Worm (Caenorhabditis elegans) whole organism, midembryonic: ENCODE measurements around the gene hrg-4.

ENCODE experiments used
- T22C8.4 ChIP-seq: fragments of 200-800 bp; sonication (Bioruptor generic); IDR thresholded peaks from 2 replicates; pipeline ENCODE4 v1.3.6; 2022; ENCODE audit warnings: missing genetic modification characterization, missing compliant biosample characterization
- cog-1 ChIP-seq: sonication (generic microtip); optimal IDR thresholded peaks from 2 replicates; lab custom pipeline; 2016; ENCODE audit warnings: missing genetic modification characterization, missing compliant biosample characterization
- flt-1 ChIP-seq: fragments of 200-800 bp; sonication (Bioruptor generic); IDR thresholded peaks from 2 replicates; pipeline ENCODE4 v1.3.6; 2022; ENCODE audit warnings: missing genetic modification characterization, missing compliant biosample characterization
- klf-2 ChIP-seq: fragments of 200-800 bp; sonication (Bioruptor generic); conservative IDR thresholded peaks from 2 replicates; pipeline ENCODE4 v1.3.6; 2022; ENCODE audit warnings: missing genetic modification reagents, missing genetic modification characterization, missing compliant biosample characterization
- med-1 ChIP-seq: sonication (generic microtip); optimal IDR thresholded peaks from 2 replicates; lab custom pipeline; 2017; ENCODE audit warnings: missing genetic modification characterization, mild to moderate bottlenecking, missing compliant biosample characterization, antibody characterized with exemption, missing genetic modification reagents; ENCODE audit not compliant: insufficient read depth
- ref-1 ChIP-seq: fragments of 200-800 bp; sonication (Bioruptor generic); conservative IDR thresholded peaks from 2 replicates; pipeline ENCODE4 v1.3.6; 2022; ENCODE audit warnings: missing genetic modification reagents, missing genetic modification characterization, missing compliant biosample characterization
- tab-1 ChIP-seq: fragments of 200-800 bp; sonication (Bioruptor generic); IDR thresholded peaks from 2 replicates; pipeline ENCODE4 v1.3.6; 2022; ENCODE audit warnings: missing genetic modification characterization, missing compliant biosample characterization
- ztf-23 ChIP-seq: fragments of 200-800 bp; sonication (Bioruptor generic); IDR thresholded peaks from 2 replicates; pipeline ENCODE4 v1.3.6; 2022; ENCODE audit warnings: missing genetic modification reagents, missing genetic modification characterization, missing compliant biosample characterization
- ztf-29 ChIP-seq: fragments of 200-800 bp; sonication (Bioruptor generic); IDR thresholded peaks from 2 replicates; pipeline ENCODE4 v1.3.6; 2022; ENCODE audit warnings: missing genetic modification reagents, missing genetic modification characterization, missing compliant biosample characterization

The hrg-4 gene

DNA sequence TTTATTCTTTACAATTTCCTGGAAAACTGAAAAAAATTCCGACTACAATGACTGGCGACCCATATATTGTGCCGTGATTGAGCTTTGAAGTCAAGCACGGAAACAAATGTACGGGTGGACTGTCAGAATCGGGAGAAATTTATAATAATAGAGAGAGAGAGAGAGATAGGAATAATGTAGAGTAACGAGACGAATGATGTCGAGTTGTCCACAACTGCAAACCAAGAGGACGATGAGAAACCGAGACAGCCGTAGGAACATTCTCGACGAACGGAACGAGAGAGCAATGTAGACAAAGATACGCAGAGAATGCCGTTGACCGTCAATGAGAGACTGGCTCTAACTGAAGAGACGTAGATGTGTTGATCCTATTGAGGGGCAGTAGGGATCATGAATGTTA lies 3.2 kb downstream of the hrg-4 start:
- peak; percentile 76; the same call in 1 of the 2 replicates for TF ChIP-seq flt-1
- TF ChIP-seq cog-1 (tag; lab: Kevin White, UChicago) = peak; percentile 76
- TF ChIP-seq ztf-23 = no peak

DNA sequence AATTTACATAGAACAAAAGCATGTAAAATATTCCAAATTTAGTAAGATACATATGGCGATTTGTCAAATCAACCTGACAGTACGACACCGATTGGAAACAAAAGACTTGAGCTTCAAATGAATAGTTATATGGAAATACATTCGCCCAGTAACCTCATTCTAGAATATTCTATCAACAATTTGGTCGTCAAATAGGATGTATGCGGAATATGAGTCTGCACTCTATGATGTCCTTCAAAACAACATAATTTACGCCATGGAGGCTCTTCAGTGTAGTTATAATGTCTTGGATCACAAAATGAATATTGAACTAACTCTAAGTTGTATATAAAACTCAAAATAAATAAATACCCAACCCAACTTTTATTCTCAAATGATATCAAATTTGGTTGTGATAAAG lies 4.1 kb downstream of the hrg-4 start:
- TF ChIP-seq med-1 (GFP tag; lab: Kevin White, UChicago) = no peak
- 0 out of 2 replicates have a peak, but pooled peaks have one; percentile 11 for TF ChIP-seq T22C8.4 (GFP tag; lab: Robert Waterston, UW)

DNA sequence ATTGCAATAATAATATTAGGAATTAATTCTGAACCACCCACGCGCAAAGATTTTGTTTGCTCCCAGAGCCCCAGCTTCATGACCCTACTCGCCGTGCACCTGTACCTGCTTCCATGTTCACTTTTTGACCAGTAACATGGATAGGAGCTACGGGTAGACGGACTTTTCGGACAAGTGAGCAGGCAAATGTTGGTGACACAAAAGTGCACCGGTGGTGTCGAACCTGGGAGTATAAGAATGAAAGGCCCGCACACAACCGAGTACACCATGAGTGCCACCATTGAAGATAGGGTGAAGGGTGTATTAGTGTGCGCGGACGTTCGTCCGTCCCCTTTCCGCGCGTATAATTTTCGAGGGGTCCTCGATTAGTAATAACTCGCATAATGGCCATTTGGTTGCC lies 4.9 kb downstream of the hrg-4 start:
- peak; percentile 94 for TF ChIP-seq med-1 (GFP tag; lab: Kevin White, UChicago)
- TF ChIP-seq flt-1 = peak; percentile 99
- peak; percentile 99 for TF ChIP-seq cog-1 (tag; lab: Kevin White, UChicago)
- peak; percentile 97 for TF ChIP-seq ztf-29
- peak; percentile 97 for TF ChIP-seq ztf-23
- TF ChIP-seq ref-1 (GFP tag; lab: Robert Waterston, UW) = peak; percentile 99
- TF ChIP-seq tab-1 = peak; percentile 100
- TF ChIP-seq T22C8.4 (GFP tag; lab: Robert Waterston, UW) = peak; percentile 96
- TF ChIP-seq klf-2 (GFP tag; lab: Robert Waterston, UW) = peak; percentile 97

DNA sequence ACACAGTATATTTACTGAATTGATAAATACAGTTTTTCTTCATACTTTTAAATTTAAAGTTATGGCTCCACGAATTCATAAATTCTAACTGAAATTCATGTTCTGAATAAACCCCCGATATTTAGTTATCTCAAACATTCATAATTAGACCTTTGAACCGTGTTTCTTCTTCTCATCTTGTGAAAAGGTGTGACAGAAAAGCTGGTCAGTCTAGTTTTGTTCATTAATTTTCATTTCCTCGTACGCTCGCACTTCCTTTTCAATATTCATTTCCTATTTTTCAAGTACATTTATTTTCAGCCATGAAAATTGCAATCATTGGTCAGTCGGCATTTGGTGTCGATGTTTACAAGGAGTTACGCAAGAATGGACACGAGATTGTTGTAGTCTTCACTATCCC lies 8.5 kb downstream of the hrg-4 start, which contains the start of gene alh-3:
alh-3 (plus strand) TSS at position 301 of the 400 bp plus-strand sequence.
- no peak for TF ChIP-seq ztf-23
- no peak for TF ChIP-seq cog-1 (tag; lab: Kevin White, UChicago)
- no peak for TF ChIP-seq ref-1 (GFP tag; lab: Robert Waterston, UW)
- TF ChIP-seq med-1 (GFP tag; lab: Kevin White, UChicago) = no peak
- TF ChIP-seq flt-1 = no peak
- no peak for TF ChIP-seq klf-2 (GFP tag; lab: Robert Waterston, UW)
- no peak for TF ChIP-seq ztf-29
- TF ChIP-seq tab-1 = no peak
- TF ChIP-seq T22C8.4 (GFP tag; lab: Robert Waterston, UW) = no peak

DNA sequence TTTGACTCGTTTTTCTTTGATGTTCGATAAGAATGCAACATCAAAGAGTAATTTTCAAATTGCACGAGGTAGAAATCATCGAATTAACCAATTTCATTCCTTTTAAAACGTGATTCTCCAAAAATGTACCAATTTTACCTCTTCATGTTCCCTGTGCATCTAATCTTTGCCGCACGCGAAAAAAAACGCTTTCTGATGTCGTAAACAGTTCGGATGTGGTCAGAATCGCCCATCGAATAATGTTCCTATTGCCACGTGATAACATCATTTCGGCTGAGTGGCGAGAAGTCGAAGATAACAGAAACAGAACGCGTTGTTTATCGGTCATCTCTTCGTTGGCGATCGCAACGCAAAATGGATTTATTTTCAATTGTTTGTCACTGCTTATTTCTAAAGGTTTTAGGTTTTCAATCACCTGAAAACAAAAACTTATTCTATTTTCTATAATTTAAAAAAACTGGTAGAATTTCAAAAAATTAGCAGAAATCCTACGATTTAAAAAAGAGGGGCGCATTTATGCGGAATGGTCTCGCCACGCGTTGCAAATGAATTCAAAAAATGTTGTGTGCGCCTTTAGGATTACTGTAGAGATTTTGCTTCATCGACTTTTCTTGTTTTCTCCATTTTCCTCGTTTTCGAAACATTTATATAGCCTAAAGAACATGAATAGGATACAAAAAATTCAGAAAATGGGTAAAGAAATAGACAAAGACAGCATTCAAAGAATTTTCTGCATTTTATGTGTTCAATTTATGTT lies 9.1 kb downstream of the hrg-4 start, which contains the start of gene mogs-1:
mogs-1 (minus strand) TSS at position 417 of the 757 bp plus-strand sequence.
- no peak for TF ChIP-seq cog-1 (tag; lab: Kevin White, UChicago)
- no peak for TF ChIP-seq ztf-23
- TF ChIP-seq tab-1 = no peak
- TF ChIP-seq ztf-29 = no peak
- TF ChIP-seq flt-1 = no peak
- no peak for TF ChIP-seq ref-1 (GFP tag; lab: Robert Waterston, UW)
- no peak for TF ChIP-seq T22C8.4 (GFP tag; lab: Robert Waterston, UW)
- TF ChIP-seq klf-2 (GFP tag; lab: Robert Waterston, UW) = no peak
- no peak for TF ChIP-seq med-1 (GFP tag; lab: Kevin White, UChicago)

DNA sequence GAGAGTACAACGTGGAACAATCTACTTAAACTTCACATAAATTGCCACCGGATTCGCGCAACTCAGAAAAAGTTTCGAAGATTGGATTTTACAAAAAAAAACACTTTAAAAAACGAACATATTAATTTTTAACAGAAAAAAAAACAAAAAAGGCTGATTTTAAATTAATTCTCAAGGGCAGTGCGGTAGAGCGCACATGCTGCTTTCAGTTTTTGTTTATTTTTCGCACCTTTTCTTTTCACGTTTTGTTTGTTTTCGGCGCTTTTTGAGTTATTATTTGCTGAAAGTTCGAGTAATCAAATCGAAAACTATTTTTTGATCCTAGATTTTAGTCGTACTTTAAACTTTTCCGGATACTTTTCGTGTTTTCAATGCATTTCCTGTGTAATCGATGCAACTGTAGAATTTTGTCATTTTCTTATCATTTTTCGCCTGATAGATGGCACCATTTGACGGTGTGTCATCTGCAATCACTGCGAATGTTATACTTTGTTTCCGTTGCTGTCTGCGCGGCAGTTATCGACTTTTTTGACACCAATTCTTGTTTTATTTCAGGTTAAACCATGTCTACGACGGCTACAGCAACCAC lies 10.7 kb downstream of the hrg-4 start, which contains the start of gene F13H10.8:
F13H10.8 (plus strand) TSS at position 556 of the 589 bp plus-strand sequence.
- TF ChIP-seq klf-2 (GFP tag; lab: Robert Waterston, UW) (no peak), flt-1 (no peak), T22C8.4 (GFP tag; lab: Robert Waterston, UW) (no peak), ref-1 (GFP tag; lab: Robert Waterston, UW) (no peak), ztf-23 (no peak), cog-1 (tag; lab: Kevin White, UChicago) (no peak), ztf-29 (no peak), med-1 (GFP tag; lab: Kevin White, UChicago) (no peak), tab-1 (no peak)

DNA sequence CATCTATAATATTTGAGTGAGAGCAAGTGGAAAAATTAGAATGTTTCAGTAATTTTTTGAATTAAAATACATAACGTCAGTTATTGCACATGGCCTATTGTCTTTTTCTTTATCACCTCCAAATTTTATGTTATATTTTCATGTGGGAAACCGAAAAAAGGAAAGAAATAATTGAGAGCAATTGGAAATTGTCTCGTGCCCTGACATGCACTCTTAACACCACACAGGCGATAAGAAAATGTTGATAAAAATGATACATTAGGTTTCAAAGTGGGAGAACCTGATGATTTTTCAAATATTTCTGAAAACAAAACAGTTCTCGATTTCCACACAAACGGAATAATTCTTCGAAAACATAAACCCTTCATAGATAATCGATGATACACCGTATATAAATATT lies 14.9 kb downstream of the hrg-4 start, which contains the start of gene F13H10.3:
F13H10.3 (minus strand) TSS at position 73 of the 400 bp plus-strand sequence.
- TF ChIP-seq flt-1 = no peak
- TF ChIP-seq ztf-29 = no peak
- no peak for TF ChIP-seq med-1 (GFP tag; lab: Kevin White, UChicago)
- no peak for TF ChIP-seq klf-2 (GFP tag; lab: Robert Waterston, UW)
- no peak for TF ChIP-seq cog-1 (tag; lab: Kevin White, UChicago)
- no peak for TF ChIP-seq ref-1 (GFP tag; lab: Robert Waterston, UW)
- no peak for TF ChIP-seq tab-1
- TF ChIP-seq T22C8.4 (GFP tag; lab: Robert Waterston, UW) = no peak
- no peak for TF ChIP-seq ztf-23

DNA sequence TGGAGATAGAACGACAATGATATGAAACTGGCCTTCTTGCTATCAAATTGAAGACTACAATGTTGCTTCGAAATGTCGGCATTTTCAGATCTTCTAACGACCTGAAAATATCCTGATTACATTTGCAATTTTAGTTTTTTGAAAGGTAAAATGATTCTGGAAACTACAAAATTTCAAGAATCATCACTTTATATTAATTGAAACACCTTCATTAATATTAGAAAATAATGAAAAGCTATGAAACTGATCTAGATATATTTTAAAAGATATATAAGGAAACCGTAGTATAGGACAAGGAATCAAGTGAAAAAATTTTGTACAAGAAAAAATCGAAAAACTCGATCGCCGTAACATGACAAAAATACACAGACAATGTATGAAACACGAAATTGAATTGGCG lies 18.9 kb downstream of the hrg-4 start, which contains the start of gene ndx-9:
ndx-9 (minus strand) TSS at position 101 of the 400 bp plus-strand sequence.
- TF ChIP-seq ztf-29 (no peak), tab-1 (no peak), cog-1 (tag; lab: Kevin White, UChicago) (no peak), med-1 (GFP tag; lab: Kevin White, UChicago) (no peak), ztf-23 (no peak), ref-1 (GFP tag; lab: Robert Waterston, UW) (no peak), T22C8.4 (GFP tag; lab: Robert Waterston, UW) (no peak), klf-2 (GFP tag; lab: Robert Waterston, UW) (no peak), flt-1 (no peak)

DNA sequence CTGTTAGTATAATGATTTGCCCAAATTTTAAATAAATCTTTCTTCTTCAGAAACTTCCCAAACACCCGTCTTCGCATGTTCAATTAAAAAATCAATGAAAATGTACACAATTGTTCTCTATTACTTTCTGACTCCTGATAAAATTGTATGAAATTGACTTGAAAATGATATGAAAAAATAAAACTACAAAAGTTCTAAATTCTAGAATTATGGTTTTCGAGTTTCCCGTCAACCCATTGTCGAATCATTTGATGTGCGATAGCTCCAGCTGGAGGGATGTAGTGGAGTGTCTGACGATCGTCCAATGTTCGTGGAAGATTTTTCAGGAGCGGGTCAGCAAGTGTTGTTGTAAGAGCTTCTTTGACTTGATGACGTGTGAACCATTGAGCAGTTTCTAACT lies 20.9 kb downstream of the hrg-4 start:
- no peak for TF ChIP-seq cog-1 (tag; lab: Kevin White, UChicago)
- no peak for TF ChIP-seq flt-1
- no peak for TF ChIP-seq klf-2 (GFP tag; lab: Robert Waterston, UW)
- no peak for TF ChIP-seq ref-1 (GFP tag; lab: Robert Waterston, UW)
- no peak for TF ChIP-seq med-1 (GFP tag; lab: Kevin White, UChicago)
- no peak for TF ChIP-seq T22C8.4 (GFP tag; lab: Robert Waterston, UW)
- TF ChIP-seq tab-1 = no peak
- no peak for TF ChIP-seq ztf-23
- TF ChIP-seq ztf-29 = no peak
